Worm (Caenorhabditis elegans) whole organism, L1 larva: Measurements from ENCODE around the gene K08D12.8.

Experiments used
- C16A3.4 ChIP-seq: fragments of 150-350 bp; optimal IDR thresholded peaks from 2 replicates; lab custom pipeline; 2014; ENCODE audit warnings: missing biosample characterization, missing genetic modification characterization
- C34B4.2 ChIP-seq: sonication (generic microtip); optimal IDR thresholded peaks from 2 replicates; lab custom pipeline; 2017; ENCODE audit warnings: mild to moderate bottlenecking, missing genetic modification characterization, missing compliant biosample characterization
- F16B12.6 ChIP-seq: fragments of 150-350 bp; optimal IDR thresholded peaks from 2 replicates; lab custom pipeline; 2014; ENCODE audit warnings: missing biosample characterization, missing genetic modification characterization
- aha-1 ChIP-seq: fragments of 150-350 bp; optimal IDR thresholded peaks from 2 replicates; lab custom pipeline; 2014; ENCODE audit warnings: missing biosample characterization, missing genetic modification characterization
- blmp-1 ChIP-seq: fragments of 150-350 bp; optimal IDR thresholded peaks from 2 replicates; lab custom pipeline; 2014; ENCODE audit warnings: missing biosample characterization, missing genetic modification characterization
- ceh-63 ChIP-seq: fragments of 200-800 bp; sonication (Bioruptor generic); optimal IDR thresholded peaks from 2 replicates; lab custom pipeline; 2018; ENCODE audit warnings: mild to moderate bottlenecking, missing genetic modification characterization, missing compliant biosample characterization
- ceh-8 ChIP-seq: fragments of 200-800 bp; sonication (Bioruptor generic); optimal IDR thresholded peaks from 2 replicates; lab custom pipeline; 2018; ENCODE audit warnings: mild to moderate bottlenecking, missing genetic modification characterization, moderate library complexity, missing compliant biosample characterization
- ceh-88 ChIP-seq: fragments of 200-800 bp; sonication (Bioruptor generic); IDR thresholded peaks from 2 replicates; pipeline ENCODE4 v1.3.6; 2022; ENCODE audit warnings: missing genetic modification characterization, missing compliant biosample characterization
- ceh-90 ChIP-seq: sonication (generic microtip); optimal IDR thresholded peaks from 2 replicates; lab custom pipeline; 2016; ENCODE audit warnings: missing genetic modification characterization, missing compliant biosample characterization
- ces-1 ChIP-seq: fragments of 150-350 bp; optimal IDR thresholded peaks from 2 replicates; lab custom pipeline; 2014; ENCODE audit warnings: missing biosample characterization, missing genetic modification reagents, missing genetic modification characterization
- dpl-1 ChIP-seq, 3 experiments: fragments of 150-350 bp in 2 of 3; sonication (generic microtip) in 1 of 3; optimal IDR thresholded peaks; 2 replicates each; lab custom pipeline; 2014 to 2017; ENCODE audit warnings: missing biosample characterization in 3 of 3, missing genetic modification characterization in 3 of 3, missing genetic modification reagents in 3 of 3
- dsc-1 ChIP-seq: sonication (generic microtip); optimal IDR thresholded peaks from 2 replicates; lab custom pipeline; 2016; ENCODE audit warnings: mild to moderate bottlenecking, missing genetic modification characterization, missing compliant biosample characterization
- efl-1 ChIP-seq, 4 experiments: fragments of 150-350 bp; optimal IDR thresholded peaks in 3 of 4; peaks in 1 of 4; 1 replicate in 1 of 4; 2 replicates in 3 of 4; lab custom pipeline; 2014; ENCODE audit warnings: missing biosample characterization in 2 of 4, missing genetic modification characterization in 2 of 4, missing genetic modification reagents in 2 of 4
- efl-3 ChIP-seq: fragments of 200-800 bp; sonication (Bioruptor generic); optimal IDR thresholded peaks from 2 replicates; lab custom pipeline; 2018; ENCODE audit warnings: mild to moderate bottlenecking, missing genetic modification characterization, missing compliant biosample characterization
- egl-13 ChIP-seq: sonication (generic microtip); optimal IDR thresholded peaks from 2 replicates; lab custom pipeline; 2016; ENCODE audit warnings: missing genotype, missing genetic modification reagents, missing genetic modification characterization, missing compliant biosample characterization
- egl-27 ChIP-seq, 2 experiments: fragments of 150-350 bp in 1 of 2; sonication (generic microtip); optimal IDR thresholded peaks; 3 replicates each; lab custom pipeline; 2017 to 2018; ENCODE audit warnings: missing biosample characterization in 2 of 2, missing genetic modification characterization in 2 of 2, missing genetic modification reagents in 2 of 2
- elt-2 ChIP-seq: sonication (generic microtip); optimal IDR thresholded peaks from 2 replicates; lab custom pipeline; 2016; ENCODE audit warnings: missing genetic modification characterization, mild to moderate bottlenecking, inconsistent platforms, missing compliant biosample characterization, missing genetic modification reagents
- elt-3 ChIP-seq, 6 experiments: fragments of 150-350 bp in 1 of 6; sonication (generic microtip); optimal IDR thresholded peaks; 2 replicates each; lab custom pipeline; 2017 to 2018; ENCODE audit warnings: missing biosample characterization in 6 of 6, missing genetic modification characterization in 6 of 6, inconsistent platforms in 1 of 6
- fkh-4 ChIP-seq: sonication (generic microtip); optimal IDR thresholded peaks from 2 replicates; lab custom pipeline; 2016; ENCODE audit warnings: missing compliant biosample characterization, missing genetic modification characterization, borderline replicate concordance
- fkh-8 ChIP-seq: sonication (generic microtip); optimal IDR thresholded peaks from 2 replicates; lab custom pipeline; 2016; ENCODE audit warnings: mild to moderate bottlenecking, missing genetic modification characterization, missing compliant biosample characterization
- fos-1 ChIP-seq: fragments of 150-350 bp; optimal IDR thresholded peaks from 2 replicates; lab custom pipeline; 2014; ENCODE audit warnings: missing biosample characterization, missing genetic modification characterization
- grh-1 ChIP-seq: fragments of 200-800 bp; sonication (Bioruptor generic); IDR thresholded peaks from 2 replicates; pipeline ENCODE4 v1.3.6; 2022; ENCODE audit warnings: missing genetic modification reagents, missing genetic modification characterization, missing compliant biosample characterization
- hlh-17 ChIP-seq: fragments of 200-800 bp; sonication (Bioruptor generic); optimal IDR thresholded peaks from 2 replicates; lab custom pipeline; 2018; ENCODE audit warnings: missing genetic modification characterization, mild to moderate bottlenecking, missing compliant biosample characterization, moderate library complexity, borderline replicate concordance
- irx-1 ChIP-seq: sonication (generic microtip); optimal IDR thresholded peaks from 2 replicates; lab custom pipeline; 2016; ENCODE audit warnings: missing genetic modification characterization, missing compliant biosample characterization
- jun-1 ChIP-seq: fragments of 150-350 bp; optimal IDR thresholded peaks from 2 replicates; lab custom pipeline; 2014; ENCODE audit warnings: missing biosample characterization, missing genetic modification reagents, missing genetic modification characterization
- lin-14 ChIP-seq: fragments of 200-800 bp; sonication (Bioruptor generic); optimal IDR thresholded peaks from 2 replicates; lab custom pipeline; 2018; ENCODE audit warnings: mild to moderate bottlenecking, missing genetic modification characterization, moderate library complexity, missing compliant biosample characterization
- lsy-2 ChIP-seq, 2 experiments: fragments of 150-350 bp; optimal IDR thresholded peaks; 2 replicates each; lab custom pipeline; 2014; ENCODE audit warnings: missing biosample characterization in 2 of 2, missing genetic modification characterization in 2 of 2
- mab-9 ChIP-seq: fragments of 200-800 bp; sonication (Bioruptor generic); IDR thresholded peaks from 2 replicates; pipeline ENCODE4 v1.3.6; 2022; ENCODE audit warnings: missing genetic modification reagents, missing genetic modification characterization, missing compliant biosample characterization
- mdl-1 ChIP-seq, 2 experiments: fragments of 150-350 bp; optimal IDR thresholded peaks; 2 replicates each; lab custom pipeline; 2014 to 2017; ENCODE audit warnings: missing biosample characterization in 2 of 2, missing genetic modification characterization in 2 of 2, inconsistent platforms in 1 of 2
- mef-2 ChIP-seq: fragments of 150-350 bp; optimal IDR thresholded peaks from 2 replicates; lab custom pipeline; 2014; ENCODE audit warnings: missing biosample characterization, missing genetic modification characterization
- mep-1 ChIP-seq: fragments of 150-350 bp; optimal IDR thresholded peaks from 2 replicates; lab custom pipeline; 2014; ENCODE audit warnings: missing biosample characterization, missing genetic modification characterization
- nhr-11 ChIP-seq: fragments of 150-350 bp; optimal IDR thresholded peaks from 2 replicates; lab custom pipeline; 2014; ENCODE audit warnings: missing biosample characterization, missing genetic modification characterization
- nhr-20 ChIP-seq: sonication (generic microtip); optimal IDR thresholded peaks from 2 replicates; lab custom pipeline; 2016; ENCODE audit warnings: mild to moderate bottlenecking, missing genetic modification characterization, missing compliant biosample characterization
- nhr-47 ChIP-seq: sonication (generic microtip); optimal IDR thresholded peaks from 2 replicates; lab custom pipeline; 2016; ENCODE audit warnings: mild to moderate bottlenecking, missing genetic modification characterization, moderate library complexity, missing compliant biosample characterization
- nhr-71 ChIP-seq: sonication (generic microtip); optimal IDR thresholded peaks from 2 replicates; lab custom pipeline; 2016; ENCODE audit warnings: mild to moderate bottlenecking, missing genetic modification characterization, moderate library complexity, missing compliant biosample characterization
- nhr-76 ChIP-seq: sonication (generic microtip); optimal IDR thresholded peaks from 2 replicates; lab custom pipeline; 2017; ENCODE audit warnings: missing biosample characterization, missing genetic modification characterization
- nhr-77 ChIP-seq: fragments of 150-350 bp; optimal IDR thresholded peaks from 2 replicates; lab custom pipeline; 2014; ENCODE audit warnings: missing biosample characterization, missing genetic modification characterization
- nhr-85 ChIP-seq: sonication (generic microtip); peaks from one replicate; lab custom pipeline; 2016; ENCODE audit warnings: missing genetic modification characterization, inconsistent platforms, missing compliant biosample characterization
- pag-3 ChIP-seq: sonication (generic microtip); optimal IDR thresholded peaks from 2 replicates; lab custom pipeline; 2017; ENCODE audit warnings: missing genetic modification characterization, mild to moderate bottlenecking, missing compliant biosample characterization, antibody characterized with exemption, borderline replicate concordance; ENCODE audit not compliant: insufficient read depth
- pax-3 ChIP-seq: fragments of 200-800 bp; sonication (Bioruptor generic); optimal IDR thresholded peaks from 2 replicates; lab custom pipeline; 2018; ENCODE audit warnings: mild to moderate bottlenecking, missing genetic modification characterization, moderate library complexity, missing compliant biosample characterization
- skn-1 ChIP-seq: fragments of 150-350 bp; optimal IDR thresholded peaks from 2 replicates; lab custom pipeline; 2014; ENCODE audit warnings: missing biosample characterization, missing genetic modification characterization
- snpc-4 ChIP-seq: fragments of 150-350 bp; optimal IDR thresholded peaks from 2 replicates; lab custom pipeline; 2014; ENCODE audit warnings: missing biosample characterization, missing genetic modification characterization
- sox-4 ChIP-seq: sonication (generic microtip); optimal IDR thresholded peaks from 2 replicates; lab custom pipeline; 2016; ENCODE audit warnings: missing genetic modification characterization, missing compliant biosample characterization
- sup-37 ChIP-seq: fragments of 200-800 bp; sonication (Bioruptor generic); optimal IDR thresholded peaks from 2 replicates; lab custom pipeline; 2018; ENCODE audit warnings: mild to moderate bottlenecking, missing genetic modification characterization, missing compliant biosample characterization
- swsn-7 ChIP-seq: sonication (generic microtip); optimal IDR thresholded peaks from 2 replicates; lab custom pipeline; 2016; ENCODE audit warnings: missing genetic modification characterization, missing compliant biosample characterization
- unc-130 ChIP-seq: fragments of 150-350 bp; optimal IDR thresholded peaks from 2 replicates; lab custom pipeline; 2017; ENCODE audit warnings: missing biosample characterization, missing genetic modification characterization, inconsistent platforms
- unc-30 ChIP-seq: sonication (generic microtip); optimal IDR thresholded peaks from 2 replicates; lab custom pipeline; 2017; ENCODE audit warnings: missing biosample characterization, missing genetic modification characterization
- unc-62 ChIP-seq: fragments of 150-350 bp; optimal IDR thresholded peaks from 2 replicates; lab custom pipeline; 2014; ENCODE audit warnings: missing biosample characterization, missing genetic modification reagents, missing genetic modification characterization
- unc-86 ChIP-seq: sonication (generic microtip); optimal IDR thresholded peaks from 2 replicates; lab custom pipeline; 2016; ENCODE audit warnings: missing genetic modification characterization, missing compliant biosample characterization
- unc-98 ChIP-seq: fragments of 200-800 bp; sonication (Bioruptor generic); IDR thresholded peaks from 2 replicates; pipeline ENCODE4 v1.3.6; 2022; ENCODE audit warnings: missing genetic modification characterization, missing compliant biosample characterization
- zag-1 ChIP-seq: fragments of 150-350 bp; optimal IDR thresholded peaks from 2 replicates; lab custom pipeline; 2014; ENCODE audit warnings: missing biosample characterization, missing genetic modification characterization

K08D12.8 gene

ce11 chrIV:1738324-1738730 is 12.3 kb downstream of the K08D12.8 start (continued):
- TF ChIP-seq ceh-88 (no peak), irx-1 (tag; lab: Kevin White, UChicago) (peak; percentile 53), pax-3 (peak; percentile 13), unc-62 (GFP tag; lab: Kevin White, UChicago) (no peak), elt-2 (tag; lab: Kevin White, UChicago) (no peak), egl-27 (tag; optimal IDR thresholded peaks at IDR 0.05; lab: Kevin White, UChicago) (no peak), unc-130 (tag; lab: Kevin White, UChicago) (no peak), skn-1 (tag; lab: Kevin White, UChicago) (peak; percentile 72), hlh-17 (GFP tag; lab: Kevin White, UChicago) (no peak), nhr-20 (tag; lab: Kevin White, UChicago) (peak; percentile 37), ceh-63 (GFP tag; lab: Kevin White, UChicago) (no peak), ceh-90 (tag; lab: Kevin White, UChicago) (no peak), ces-1 (GFP tag; lab: Kevin White, UChicago) (no peak), C16A3.4 (peak; percentile 5), fos-1 (peak; percentile 42), pag-3 (tag; lab: Kevin White, UChicago) (no peak), dsc-1 (peak; percentile 12), mab-9 (GFP tag; lab: Robert Waterston, UW) (no peak), lin-14 (GFP tag; lab: Kevin White, UChicago) (no peak), nhr-76 (tag; lab: Kevin White, UChicago) (no peak), mep-1 (tag; lab: Kevin White, UChicago) (peak; percentile 3), unc-86 (tag; lab: Kevin White, UChicago) (peak; percentile 32), jun-1 (tag; lab: Kevin White, UChicago) (peak; percentile 38), zag-1 (tag; lab: Kevin White, UChicago) (no peak), efl-1 (optimal IDR thresholded peaks at IDR 0.05; lab: Kevin White, UChicago) (peak; percentile 87 to 89), efl-1 (GFP tag; optimal IDR thresholded peaks at IDR 0.05 in 1 of 2; lab: Kevin White, UChicago) (peak; percentile 91 to 99), snpc-4 (peak; percentile 16), mdl-1 (tag; optimal IDR thresholded peaks at IDR 0.05; lab: Kevin White, UChicago) (peak in 1 of 2 experiments; percentile 49), efl-3 (GFP tag; lab: Kevin White, UChicago) (no peak), aha-1 (no peak), ceh-8 (GFP tag; lab: Kevin White, UChicago) (no peak), nhr-77 (peak; percentile 8), unc-30 (tag; lab: Kevin White, UChicago) (no peak), C34B4.2 (tag; lab: Kevin White, UChicago) (no peak), lsy-2 (tag; optimal IDR thresholded peaks at IDR 0.05; lab: Kevin White, UChicago) (peak; percentile 4 to 54), nhr-85 (tag; lab: Kevin White, UChicago) (no peak), dpl-1 (GFP tag; optimal IDR thresholded peaks at IDR 0.05; lab: Kevin White, UChicago) (peak; percentile 82 to 86 (median 85)), grh-1 (GFP tag; lab: Robert Waterston, UW) (peak; percentile 32; the same call in 1 of the 2 replicates), elt-3 (tag; optimal IDR thresholded peaks at IDR 0.05; lab: Kevin White, UChicago) (peak in 1 of 6 experiments; percentile 3), sox-4 (tag; lab: Kevin White, UChicago) (no peak), F16B12.6 (peak; percentile 46)
- TF ChIP-seq, all 84 proteins: peak for 35

DNA sequence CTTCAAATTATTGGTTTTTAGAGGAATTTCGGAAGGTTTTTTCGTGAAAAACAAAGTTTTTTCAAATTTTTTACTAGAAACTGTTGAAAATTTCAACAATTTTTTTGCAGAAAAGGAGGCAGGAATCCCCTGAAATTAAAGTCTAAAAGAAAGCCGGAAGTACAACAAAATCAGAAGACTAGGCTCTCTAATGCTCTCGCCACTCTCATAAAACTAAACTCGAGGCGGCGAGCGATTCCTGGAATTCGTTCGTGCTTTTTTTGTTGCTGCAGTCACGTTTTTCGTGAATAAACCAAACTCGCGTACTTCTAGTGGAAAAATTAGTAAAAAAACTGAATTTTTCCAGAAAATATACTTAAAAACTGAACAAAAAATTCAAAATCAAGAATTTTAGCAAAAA is 12.9 kb downstream of the K08D12.8 start:
- TF ChIP-seq swsn-7 (tag; lab: Kevin White, UChicago) (peak; percentile 35), mab-9 (GFP tag; lab: Robert Waterston, UW) (no peak), ceh-8 (GFP tag; lab: Kevin White, UChicago) (no peak), nhr-20 (tag; lab: Kevin White, UChicago) (peak; percentile 39), unc-130 (tag; lab: Kevin White, UChicago) (no peak), efl-1 (optimal IDR thresholded peaks at IDR 0.05; lab: Kevin White, UChicago) (no peak), efl-1 (GFP tag; optimal IDR thresholded peaks at IDR 0.05 in 1 of 2; lab: Kevin White, UChicago) (peak in 1 of 2 experiments; percentile 89), egl-13 (tag; lab: Kevin White, UChicago) (peak; percentile 60), ceh-90 (tag; lab: Kevin White, UChicago) (no peak), unc-98 (no peak), fkh-8 (tag; lab: Kevin White, UChicago) (peak; percentile 89), dsc-1 (peak; percentile 54), nhr-11 (tag; lab: Kevin White, UChicago) (no peak), sup-37 (GFP tag; lab: Kevin White, UChicago) (no peak), F16B12.6 (no peak), fos-1 (no peak), fkh-4 (no peak), nhr-47 (peak; percentile 69), nhr-71 (peak; percentile 53), blmp-1 (tag; lab: Kevin White, UChicago) (no peak), lin-14 (GFP tag; lab: Kevin White, UChicago) (peak; percentile 31), mef-2 (tag; lab: Kevin White, UChicago) (no peak)
